Fruit fly (Drosophila melanogaster) whole organism, wandering third instar larva: Measurements from ENCODE around the gene CG1309.

Source experiments
- HLH106 ChIP-seq: fragments of 200-800 bp; optimal IDR thresholded peaks from 3 replicates; lab custom pipeline; 2019; ENCODE audit warnings: missing biosample characterization, mild to moderate bottlenecking, missing genetic modification characterization, moderate library complexity
- Jra ChIP-seq: sonication (Bioruptor generic); optimal IDR thresholded peaks from 2 replicates; lab custom pipeline; 2016; ENCODE audit warnings: missing biosample characterization, missing genetic modification characterization
- OdsH ChIP-seq: fragments of 200-800 bp; sonication (Bioruptor generic); optimal IDR thresholded peaks from 2 replicates; lab custom pipeline; 2016; ENCODE audit warnings: missing biosample characterization, mild to moderate bottlenecking, missing genetic modification characterization
- Vsx2 ChIP-seq: fragments of 200-300, 225-300 bp; sonication (Bioruptor generic); optimal IDR thresholded peaks from 2 replicates; lab custom pipeline; 2018; ENCODE audit warnings: missing biosample characterization, missing genetic modification characterization; ENCODE audit not compliant: partially characterized antibody
- psq ChIP-seq: fragments of 200-800 bp; sonication (Bioruptor generic); optimal IDR thresholded peaks from 3 replicates; lab custom pipeline; 2017; ENCODE audit warnings: missing biosample characterization, mild to moderate bottlenecking, missing genetic modification characterization, moderate library complexity

- TF ChIP-seq HLH106 (tag; lab: Kevin White, UChicago) (peak; percentile 40), OdsH (GFP tag; lab: Kevin White, UChicago) (peak; percentile 41), psq (GFP tag; lab: Kevin White, UChicago) (peak; percentile 45), Vsx2 (GFP tag; lab: Kevin White, UChicago) (no peak), Jra (GFP tag; lab: Kevin White, UChicago) (no peak)
Measured at dm6 chr3L:4230357-4230901, 28.8 kb upstream of the CG1309 start.
